Fruit fly (Drosophila melanogaster) whole organism, prepupa: ENCODE measurements around the gene CG6055.

Experiments used
- Blimp-1 ChIP-seq: fragments of 200-800 bp; sonication (Bioruptor generic); optimal IDR thresholded peaks from 3 replicates; lab custom pipeline; 2017; ENCODE audit warnings: missing biosample characterization, missing genetic modification characterization, mild to moderate bottlenecking, moderate library complexity, missing genetic modification reagents
- CG10631 ChIP-seq: fragments of 200-800 bp; sonication (Bioruptor generic); optimal IDR thresholded peaks from 2 replicates; lab custom pipeline; 2016; ENCODE audit warnings: missing biosample characterization, missing genetic modification characterization
- CG10669 ChIP-seq: fragments of 200-800 bp; sonication (Bioruptor generic); optimal IDR thresholded peaks from 3 replicates; lab custom pipeline; 2018; ENCODE audit warnings: missing biosample characterization, mild to moderate bottlenecking, missing genetic modification characterization, moderate library complexity
- CG11294 ChIP-seq: fragments of 200-800 bp; sonication (Bioruptor generic); IDR thresholded peaks from 2 replicates; pipeline ENCODE4 v1.3.6; 2022; ENCODE audit warnings: missing biosample characterization, missing genetic modification characterization
- CG11902 ChIP-seq: fragments of 200-800 bp; sonication (Bioruptor generic); optimal IDR thresholded peaks from 3 replicates; lab custom pipeline; 2016; ENCODE audit warnings: missing biosample characterization, missing genetic modification characterization
- CG15336 ChIP-seq: fragments of 200-800 bp; sonication (Bioruptor generic); IDR thresholded peaks from 2 replicates; pipeline ENCODE4 v1.3.6; 2022; ENCODE audit warnings: missing biosample characterization, missing genetic modification characterization
- CG16779 ChIP-seq: fragments of 200-800 bp; sonication (Bioruptor generic); optimal IDR thresholded peaks from 3 replicates; lab custom pipeline; 2017; ENCODE audit warnings: missing biosample characterization, mild to moderate bottlenecking, missing genetic modification characterization
- CG3032 ChIP-seq: fragments of 200-800 bp; optimal IDR thresholded peaks from 2 replicates; lab custom pipeline; 2019; ENCODE audit warnings: missing biosample characterization, mild to moderate bottlenecking, missing genetic modification characterization, moderate library complexity
- CG31627 ChIP-seq: fragments of 200-800 bp; sonication (Bioruptor generic); optimal IDR thresholded peaks from 3 replicates; lab custom pipeline; 2016; ENCODE audit warnings: missing biosample characterization, missing genetic modification characterization
- CG32006 ChIP-seq: fragments of 200-800 bp; sonication (Bioruptor generic); optimal IDR thresholded peaks from 3 replicates; lab custom pipeline; 2017; ENCODE audit warnings: missing biosample characterization, mild to moderate bottlenecking, missing genetic modification characterization
- CG34406 ChIP-seq: fragments of 200-800 bp; sonication (Bioruptor generic); optimal IDR thresholded peaks from 3 replicates; lab custom pipeline; 2016; ENCODE audit warnings: missing biosample characterization, missing genetic modification characterization
- CG3919 ChIP-seq: fragments of 200-800 bp; sonication (Bioruptor generic); optimal IDR thresholded peaks from 3 replicates; lab custom pipeline; 2016; ENCODE audit warnings: missing biosample characterization, missing genetic modification characterization
- CG4318 ChIP-seq: fragments of 200-800 bp; sonication (Bioruptor generic); optimal IDR thresholded peaks from 3 replicates; lab custom pipeline; 2017; ENCODE audit warnings: missing biosample characterization, mild to moderate bottlenecking, missing genetic modification characterization
- CG6276 ChIP-seq: fragments of 200-800 bp; sonication (Bioruptor generic); optimal IDR thresholded peaks from 2 replicates; lab custom pipeline; 2017; ENCODE audit warnings: missing biosample characterization, mild to moderate bottlenecking, missing genetic modification characterization
- CG6792 ChIP-seq: fragments of 200-800 bp; sonication (Bioruptor generic); optimal IDR thresholded peaks from 3 replicates; lab custom pipeline; 2016; ENCODE audit warnings: missing biosample characterization, missing genetic modification characterization
- CG6808 ChIP-seq: fragments of 200-800 bp; sonication (Bioruptor generic); optimal IDR thresholded peaks from 3 replicates; lab custom pipeline; 2017; ENCODE audit warnings: missing biosample characterization, missing genetic modification characterization, mild to moderate bottlenecking, moderate library complexity, missing genetic modification reagents
- CG6854 ChIP-seq: fragments of 200-800 bp; sonication (Bioruptor generic); optimal IDR thresholded peaks from 2 replicates; lab custom pipeline; 2017; ENCODE audit warnings: missing biosample characterization, mild to moderate bottlenecking, missing genetic modification characterization
- CG7368 ChIP-seq: fragments of 200-800 bp; sonication (Bioruptor generic); optimal IDR thresholded peaks from 3 replicates; lab custom pipeline; 2016; ENCODE audit warnings: missing biosample characterization, missing genetic modification characterization
- CG8119 ChIP-seq: fragments of 200-800 bp; sonication (Bioruptor generic); IDR thresholded peaks from 3 replicates; pipeline ENCODE4 v1.3.6; 2022; ENCODE audit warnings: missing biosample characterization, missing genetic modification characterization
- CG8319 ChIP-seq: fragments of 200-800 bp; sonication (Bioruptor generic); optimal IDR thresholded peaks from 3 replicates; lab custom pipeline; 2016; ENCODE audit warnings: missing biosample characterization, missing genetic modification characterization
- CG8632 ChIP-seq: fragments of 200-800 bp; sonication (Bioruptor generic); optimal IDR thresholded peaks from 3 replicates; lab custom pipeline; 2016; ENCODE audit warnings: missing biosample characterization, missing genetic modification characterization
- CG9139 ChIP-seq: fragments of 200-800 bp; sonication (Bioruptor generic); optimal IDR thresholded peaks from 3 replicates; lab custom pipeline; 2017; ENCODE audit warnings: missing biosample characterization, mild to moderate bottlenecking, missing genetic modification characterization
- Eip75B ChIP-seq: fragments of 200-800 bp; sonication (Bioruptor generic); optimal IDR thresholded peaks from 3 replicates; lab custom pipeline; 2016; ENCODE audit warnings: missing biosample characterization, missing genetic modification characterization
- Eip93F ChIP-seq: fragments of 200-800 bp; sonication (Bioruptor generic); optimal IDR thresholded peaks from 2 replicates; lab custom pipeline; 2016; ENCODE audit warnings: missing biosample characterization, mild to moderate bottlenecking, missing genetic modification characterization
- Ets96B ChIP-seq: fragments of 200-800 bp; optimal IDR thresholded peaks from 2 replicates; lab custom pipeline; 2019; ENCODE audit warnings: missing biosample characterization, mild to moderate bottlenecking, missing genetic modification characterization, moderate library complexity
- Hr38 ChIP-seq: sonication (Bioruptor generic); optimal IDR thresholded peaks from 2 replicates; lab custom pipeline; 2016; ENCODE audit warnings: missing biosample characterization, missing genetic modification characterization
- Hr4 ChIP-seq: fragments of 200-800 bp; sonication (Bioruptor generic); optimal IDR thresholded peaks from 3 replicates; lab custom pipeline; 2016; ENCODE audit warnings: missing biosample characterization, missing genetic modification characterization
- Lpt ChIP-seq: fragments of 200-800 bp; sonication (Bioruptor generic); optimal IDR thresholded peaks from 3 replicates; lab custom pipeline; 2016; ENCODE audit warnings: missing biosample characterization, missing genetic modification characterization
- Met ChIP-seq: fragments of 200-800 bp; sonication (Bioruptor generic); optimal IDR thresholded peaks from 3 replicates; lab custom pipeline; 2016; ENCODE audit warnings: missing biosample characterization, missing genetic modification characterization
- OdsH ChIP-seq: fragments of 200-800 bp; sonication (Bioruptor generic); optimal IDR thresholded peaks from 3 replicates; lab custom pipeline; 2016; ENCODE audit warnings: missing biosample characterization, missing genetic modification characterization
- Smox ChIP-seq: fragments of 200-800 bp; sonication (Bioruptor generic); optimal IDR thresholded peaks from 3 replicates; lab custom pipeline; 2016; ENCODE audit warnings: missing biosample characterization, missing genetic modification characterization
- Sox102F ChIP-seq: fragments of 200-800 bp; sonication (Bioruptor generic); optimal IDR thresholded peaks from 2 replicates; lab custom pipeline; 2016; ENCODE audit warnings: missing biosample characterization, mild to moderate bottlenecking, missing genetic modification characterization
- Sox14 ChIP-seq: fragments of 200-800 bp; sonication (Bioruptor generic); optimal IDR thresholded peaks from 3 replicates; lab custom pipeline; 2016; ENCODE audit warnings: missing biosample characterization, missing genetic modification characterization
- Sox15 ChIP-seq: fragments of 200-800 bp; sonication (Bioruptor generic); optimal IDR thresholded peaks from 3 replicates; lab custom pipeline; 2016; ENCODE audit warnings: missing biosample characterization, missing genetic modification characterization
- acj6 ChIP-seq: fragments of 200-800 bp; sonication (Bioruptor generic); optimal IDR thresholded peaks from 3 replicates; lab custom pipeline; 2016; ENCODE audit warnings: missing biosample characterization, missing genetic modification characterization
- cyc ChIP-seq: fragments of 200-800 bp; sonication (Bioruptor generic); optimal IDR thresholded peaks from 3 replicates; lab custom pipeline; 2016; ENCODE audit warnings: missing biosample characterization, missing genetic modification characterization
- dac ChIP-seq: fragments of 200-800 bp; sonication (Bioruptor generic); optimal IDR thresholded peaks from 2 replicates; lab custom pipeline; 2017; ENCODE audit warnings: missing biosample characterization, mild to moderate bottlenecking, missing genetic modification characterization
- fd59A ChIP-seq: fragments of 200-800 bp; sonication (Bioruptor generic); optimal IDR thresholded peaks from 2 replicates; lab custom pipeline; 2017; ENCODE audit warnings: missing biosample characterization, mild to moderate bottlenecking, missing genetic modification characterization, missing genetic modification reagents
- fkh ChIP-seq: fragments of 200-800 bp; sonication (Bioruptor generic); optimal IDR thresholded peaks from 3 replicates; lab custom pipeline; 2017; ENCODE audit warnings: missing biosample characterization, mild to moderate bottlenecking, missing genetic modification characterization, moderate library complexity
- lz ChIP-seq: fragments of 200-800 bp; sonication (Bioruptor generic); optimal IDR thresholded peaks from 3 replicates; lab custom pipeline; 2016; ENCODE audit warnings: missing biosample characterization, missing genetic modification characterization
- pdm3 ChIP-seq: fragments of 200-800 bp; sonication (Bioruptor generic); optimal IDR thresholded peaks from 3 replicates; lab custom pipeline; 2016; ENCODE audit warnings: missing biosample characterization, missing genetic modification characterization
- salr ChIP-seq, 2 experiments: fragments of 200-800 bp; sonication (Bioruptor generic); optimal IDR thresholded peaks; 3 replicates each; lab custom pipeline; 2016 to 2018; ENCODE audit warnings: missing biosample characterization in 2 of 2, missing genetic modification characterization in 2 of 2, mild to moderate bottlenecking in 1 of 2
- spab ChIP-seq: fragments of 200-800 bp; sonication (Bioruptor generic); optimal IDR thresholded peaks from 2 replicates; lab custom pipeline; 2017; ENCODE audit warnings: missing biosample characterization, mild to moderate bottlenecking, missing genetic modification characterization, missing genetic modification reagents
- ss ChIP-seq, 2 experiments: fragments of 200-800 bp; sonication (Bioruptor generic); optimal IDR thresholded peaks; 2 replicates in 1 of 2; 3 replicates in 1 of 2; lab custom pipeline; 2017 to 2018; ENCODE audit warnings: mild to moderate bottlenecking in 2 of 2, missing biosample characterization in 2 of 2, missing genetic modification characterization in 2 of 2, moderate library complexity in 1 of 2
- svp ChIP-seq: fragments of 200-800 bp; sonication (Bioruptor generic); peaks from one replicate; lab custom pipeline; 2016; ENCODE audit warnings: missing biosample characterization, missing genetic modification characterization
- topi ChIP-seq: fragments of 200-800 bp; sonication (Bioruptor generic); optimal IDR thresholded peaks from 3 replicates; lab custom pipeline; 2016; ENCODE audit warnings: missing biosample characterization, missing genetic modification characterization
- vri ChIP-seq: fragments of 200-800 bp; sonication (Bioruptor generic); optimal IDR thresholded peaks from 3 replicates; lab custom pipeline; 2016; ENCODE audit warnings: missing biosample characterization, mild to moderate bottlenecking, missing genetic modification characterization

The CG6055 gene

dm6 chr2L:7512860-7513259 is 46.5 kb downstream of the CG6055 start (continued):
- TF ChIP-seq Sox102F (GFP tag; lab: Kevin White, UChicago): peak; percentile 76
- TF ChIP-seq cyc (GFP tag; lab: Kevin White, UChicago): peak; percentile 46
- peak; percentile 26 for TF ChIP-seq Blimp-1 (GFP tag; lab: Kevin White, UChicago)
- peak; percentile 73 for TF ChIP-seq pdm3
- TF ChIP-seq Lpt (GFP tag; lab: Kevin White, UChicago): peak; percentile 17
- TF ChIP-seq ss (GFP tag; optimal IDR thresholded peaks at IDR 0.05; lab: Kevin White, UChicago): peak in 1 of 2 experiments; percentile 30
- no peak for TF ChIP-seq CG16779
- TF ChIP-seq CG6808: peak; percentile 49
- TF ChIP-seq CG11902 (GFP tag; lab: Kevin White, UChicago): peak; percentile 29
- TF ChIP-seq CG8632: peak; percentile 40
- peak; percentile 55 for TF ChIP-seq CG6276
- peak; percentile 62 for TF ChIP-seq CG34406
- TF ChIP-seq Hr38 (GFP tag; lab: Kevin White, UChicago): no peak
- peak; percentile 65 for TF ChIP-seq Hr4 (GFP tag; lab: Kevin White, UChicago)
- TF ChIP-seq CG4318 (GFP tag; lab: Kevin White, UChicago): peak; percentile 27
- TF ChIP-seq Eip75B: peak; percentile 68
- TF ChIP-seq svp: peak; percentile 72

- TF ChIP-seq Met (GFP tag; lab: Kevin White, UChicago): no peak
- TF ChIP-seq CG10631 (GFP tag; lab: Kevin White, UChicago): peak; percentile 29
- peak; percentile 38 for TF ChIP-seq CG3032
- peak; percentile 41 for TF ChIP-seq OdsH (GFP tag; lab: Kevin White, UChicago)
- TF ChIP-seq fd59A (GFP tag; lab: Kevin White, UChicago): no peak
- peak; percentile 70; the same call in 2 of the 3 replicates for TF ChIP-seq CG8119 (GFP tag; lab: Robert Waterston, UW)
- no peak for TF ChIP-seq vri (GFP tag; lab: Kevin White, UChicago)
- peak; percentile 40 for TF ChIP-seq CG4318 (GFP tag; lab: Kevin White, UChicago)
- no peak for TF ChIP-seq ss (GFP tag; optimal IDR thresholded peaks at IDR 0.05; lab: Kevin White, UChicago)
- no peak for TF ChIP-seq CG6854 (GFP tag; lab: Kevin White, UChicago)
- peak; percentile 79 for TF ChIP-seq CG32006 (GFP tag; lab: Kevin White, UChicago)
- TF ChIP-seq Eip93F (GFP tag; lab: Kevin White, UChicago): no peak
- no peak for TF ChIP-seq topi (GFP tag; lab: Kevin White, UChicago)
- TF ChIP-seq fkh (GFP tag; lab: Kevin White, UChicago): peak; percentile 18
- peak; percentile 47 for TF ChIP-seq dac
- no peak for TF ChIP-seq CG31627 (GFP tag; lab: Kevin White, UChicago)
- peak; percentile 56 for TF ChIP-seq CG3919 (GFP tag; lab: Kevin White, UChicago)
- peak; percentile 41 for TF ChIP-seq CG10669
- TF ChIP-seq acj6 (GFP tag; lab: Kevin White, UChicago): peak; percentile 13
- peak; percentile 49 for TF ChIP-seq Lpt (GFP tag; lab: Kevin White, UChicago)
- TF ChIP-seq CG9139: no peak
- peak; percentile 16 for TF ChIP-seq CG16779
- TF ChIP-seq Blimp-1 (GFP tag; lab: Kevin White, UChicago): no peak
- TF ChIP-seq spab (GFP tag; lab: Kevin White, UChicago): peak; percentile 46
- no peak for TF ChIP-seq Sox15 (GFP tag; lab: Kevin White, UChicago)
- peak; percentile 70 for TF ChIP-seq CG11294 (GFP tag; lab: Robert Waterston, UW)
- TF ChIP-seq Hr4 (GFP tag; lab: Kevin White, UChicago): peak; percentile 55
- peak; percentile 28 for TF ChIP-seq CG7368 (GFP tag; lab: Kevin White, UChicago)
- TF ChIP-seq CG15336 (GFP tag; lab: Robert Waterston, UW): peak; percentile 81
- TF ChIP-seq Smox (GFP tag; lab: Kevin White, UChicago): no peak
- TF ChIP-seq CG11902 (GFP tag; lab: Kevin White, UChicago): no peak
- TF ChIP-seq svp: no peak
- TF ChIP-seq cyc (GFP tag; lab: Kevin White, UChicago): no peak
- peak in 1 of 2 experiments; percentile 40 for TF ChIP-seq salr (GFP tag; optimal IDR thresholded peaks at IDR 0.05; lab: Kevin White, UChicago)
- TF ChIP-seq CG8319: peak; percentile 19
- TF ChIP-seq Ets96B: peak; percentile 4
- TF ChIP-seq CG34406: no peak
- no peak for TF ChIP-seq CG8632
- TF ChIP-seq Sox14: peak; percentile 16
- peak; percentile 18 for TF ChIP-seq CG6792
- no peak for TF ChIP-seq lz (GFP tag; lab: Kevin White, UChicago)
Observed at dm6 chr2L:7513321-7514059, 47.1 kb downstream of the CG6055 start.
